Fruit fly (Drosophila melanogaster) whole organism, pupa: ENCODE results near the gene Npc1b.

Source experiments
- CG10348 ChIP-seq: fragments of 200-800 bp; sonication (Bioruptor generic); IDR thresholded peaks from 2 replicates; pipeline ENCODE4 v1.3.6; 2022; ENCODE audit warnings: missing biosample characterization, missing genetic modification characterization
- CG12605 ChIP-seq: fragments of 200-800 bp; sonication (Bioruptor generic); IDR thresholded peaks from 2 replicates; pipeline ENCODE4 v1.3.6; 2022; ENCODE audit warnings: missing biosample characterization, missing genetic modification characterization
- CG17806 ChIP-seq: fragments of 200-800 bp; sonication (Bioruptor generic); optimal IDR thresholded peaks from 2 replicates; lab custom pipeline; 2018; ENCODE audit warnings: missing biosample characterization, mild to moderate bottlenecking, missing genetic modification characterization, moderate library complexity
- CG8301 ChIP-seq: fragments of 200-800 bp; sonication (Bioruptor generic); optimal IDR thresholded peaks from 2 replicates; lab custom pipeline; 2018; ENCODE audit warnings: missing biosample characterization, mild to moderate bottlenecking, missing genetic modification characterization
- Pif1B ChIP-seq: fragments of 200-800 bp; sonication (Bioruptor generic); optimal IDR thresholded peaks from 3 replicates; lab custom pipeline; 2016; ENCODE audit warnings: missing biosample characterization, missing genetic modification characterization
- rn ChIP-seq: fragments of 200-800 bp; sonication (Bioruptor generic); IDR thresholded peaks from 2 replicates; pipeline ENCODE4 v1.3.6; 2022; ENCODE audit warnings: missing biosample characterization, missing genetic modification characterization

DNA sequence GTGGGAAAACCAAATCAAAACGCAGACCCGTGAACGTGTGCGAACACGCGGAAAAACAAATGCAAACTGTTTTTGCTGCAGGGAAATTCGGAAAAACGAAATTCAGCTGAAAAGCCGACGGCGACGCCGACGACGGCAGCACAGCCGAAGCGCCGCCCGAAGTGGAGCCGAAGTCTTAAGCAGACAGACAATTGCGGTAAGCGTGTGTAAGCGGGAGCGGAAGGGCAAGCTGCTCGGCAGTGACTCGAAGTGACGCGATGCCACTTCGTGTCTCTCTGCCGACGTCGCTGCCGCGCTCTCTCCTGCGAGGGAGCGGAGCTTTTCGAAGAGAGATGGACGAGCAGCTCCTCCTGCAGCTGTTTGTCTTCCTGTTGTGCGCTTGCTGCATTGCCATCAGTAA lies 9.7 kb upstream of the Npc1b start:
- TF ChIP-seq rn (GFP tag; lab: Robert Waterston, UW) (no peak), CG17806 (no peak), CG10348 (GFP tag; lab: Robert Waterston, UW) (no peak), Pif1B (no peak), CG8301 (tag; lab: Kevin White, UChicago) (no peak), CG12605 (GFP tag; lab: Robert Waterston, UW) (no peak)
